Worm (Caenorhabditis elegans): ENCODE results near the gene ZC190.6.

DNA sequence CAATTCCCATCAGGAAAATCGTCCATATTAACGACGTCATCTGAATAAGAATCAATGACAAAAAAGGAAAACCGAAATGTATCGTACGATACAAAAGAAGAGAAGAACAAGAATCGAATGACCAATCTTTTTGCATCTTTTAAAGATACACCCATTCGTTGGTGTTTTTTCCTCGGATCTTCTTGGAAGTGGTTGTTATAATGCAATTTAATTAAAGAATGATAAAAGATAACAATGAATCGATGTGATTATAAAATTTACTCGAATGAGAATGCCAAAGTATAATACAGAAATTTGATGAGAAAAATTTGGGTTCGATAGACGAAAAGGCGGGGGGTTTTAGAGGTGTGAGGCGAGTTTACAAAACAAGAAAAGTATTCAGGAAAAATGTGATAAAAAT is 48.1 kb downstream of the ZC190.6 start, which contains the start of gene F41E6.12:
- TF ChIP-seq ceh-82 (tag; optimal IDR thresholded peaks at IDR 0.05): no peak
- no peak for TF ChIP-seq xbp-1 (tag; optimal IDR thresholded peaks at IDR 0.05)
- no peak for TF ChIP-seq lin-13 (GFP tag; optimal IDR thresholded peaks at IDR 0.05)
- TF ChIP-seq lsy-2 (tag; optimal IDR thresholded peaks at IDR 0.05): no peak
- no peak for TF ChIP-seq ztf-11 (tag; optimal IDR thresholded peaks at IDR 0.05)
- TF ChIP-seq nhr-237 (tag; optimal IDR thresholded peaks at IDR 0.05): no peak
- TF ChIP-seq unc-62 (GFP tag; optimal IDR thresholded peaks at IDR 0.05): no peak
- no peak for TF ChIP-seq sptf-1 (tag; optimal IDR thresholded peaks at IDR 0.05)
